Fruit fly (Drosophila melanogaster) Kc167 (cell line): ENCODE data around the gene SmD1.

Experiments
- Myc ChIP-seq: fragments of >200 bp; optimal IDR thresholded peaks from 2 replicates; lab custom pipeline; 2017; ENCODE audit warnings: missing external identifiers
- Sin3A ChIP-seq: fragments of >200 bp; optimal IDR thresholded peaks from 2 replicates; lab custom pipeline; 2018; ENCODE audit warnings: missing external identifiers
- h ChIP-seq: fragments of >200 bp; optimal IDR thresholded peaks from 3 replicates; lab custom pipeline; 2018; ENCODE audit warnings: missing external identifiers
- insv ChIP-seq: fragments of >200 bp; optimal IDR thresholded peaks from 3 replicates; lab custom pipeline; 2018; ENCODE audit warnings: missing external identifiers
- psq ChIP-seq: fragments of >200 bp; optimal IDR thresholded peaks from 2 replicates; lab custom pipeline; 2017; ENCODE audit warnings: missing external identifiers
- ttk ChIP-seq: sonication (Bioruptor generic); optimal IDR thresholded peaks from 2 replicates; lab custom pipeline; 2017; ENCODE audit warnings: missing external identifiers

SmD1 gene

dm6 chr3L:12734550-12735012 lies at the start of gene SmD1, which contains the start of gene Ptp69D:
Gene SmD1 (minus strand): TSS chr3L:12734611.
Gene Ptp69D (plus strand): TSS chr3L:12734945.
- TF ChIP-seq insv (lab: Kevin White, UChicago) (no peak), Myc (lab: Kevin White, UChicago) (no peak), psq (lab: Kevin White, UChicago) (no peak)

- TF ChIP-seq ttk (lab: Kevin White, UChicago) (no peak), Sin3A (no peak), h (no peak)
Measured at dm6 chr3L:12780997-12781396, 46.6 kb upstream of the SmD1 start, which contains the start of the genes CG10969 and CG17666. Gene CG10969 (minus strand): TSS chr3L:12781097. Gene CG17666 (plus strand): TSS chr3L:12781325.

- no peak for TF ChIP-seq insv (lab: Kevin White, UChicago)
- TF ChIP-seq h, result no peak
- no peak for TF ChIP-seq Myc (lab: Kevin White, UChicago)
- no peak for TF ChIP-seq Sin3A
- TF ChIP-seq ttk (lab: Kevin White, UChicago), result no peak
- TF ChIP-seq psq (lab: Kevin White, UChicago), result no peak
Measured at dm6 chr3L:12778616-12779015, 44.2 kb upstream of the SmD1 start, which contains the start of gene CG32106. Gene CG32106 (minus strand): TSS chr3L:12778716.

dm6 chr3L:12772740-12773686 lies 38.6 kb upstream of the SmD1 start, which contains the start of gene Hip1:
Gene Hip1 (minus strand): TSS chr3L:12773573.
- no peak for TF ChIP-seq insv (lab: Kevin White, UChicago)
- TF ChIP-seq psq (lab: Kevin White, UChicago), result no peak
- TF ChIP-seq Myc (lab: Kevin White, UChicago), result no peak
- no peak for TF ChIP-seq ttk (lab: Kevin White, UChicago)
- no peak for TF ChIP-seq h
- no peak for TF ChIP-seq Sin3A

- no peak for TF ChIP-seq h
- no peak for TF ChIP-seq Myc (lab: Kevin White, UChicago)
- no peak for TF ChIP-seq Sin3A
- TF ChIP-seq ttk (lab: Kevin White, UChicago), result no peak
- no peak for TF ChIP-seq psq (lab: Kevin White, UChicago)
- no peak for TF ChIP-seq insv (lab: Kevin White, UChicago)
Measured at dm6 chr3L:12754769-12755189, 20.4 kb upstream of the SmD1 start, which contains the start of the genes CG10973 and Vps13D. Gene CG10973 (minus strand): TSS chr3L:12754774. Gene Vps13D (plus strand): TSS chr3L:12755049.

dm6 chr3L:12749567-12750535 lies 15.4 kb upstream of the SmD1 start, which contains the start of the genes Klc and CG10984:
Gene Klc (minus strand): TSS chr3L:12750056.
Gene CG10984 (plus strand): TSS chr3L:12750119.
- no peak for TF ChIP-seq Sin3A
- TF ChIP-seq psq (lab: Kevin White, UChicago), result no peak
- no peak for TF ChIP-seq Myc (lab: Kevin White, UChicago)
- TF ChIP-seq h, result no peak
- TF ChIP-seq ttk (lab: Kevin White, UChicago), result no peak
- TF ChIP-seq insv (lab: Kevin White, UChicago), result no peak

- TF ChIP-seq Myc (lab: Kevin White, UChicago) (no peak), insv (lab: Kevin White, UChicago) (no peak), Sin3A (no peak), h (no peak), ttk (lab: Kevin White, UChicago) (no peak), psq (lab: Kevin White, UChicago) (no peak)
Measured at dm6 chr3L:12748711-12749566, 14.5 kb upstream of the SmD1 start.

dm6 chr3L:12746241-12746640 lies 11.8 kb upstream of the SmD1 start:
- TF ChIP-seq h, result no peak
- no peak for TF ChIP-seq psq (lab: Kevin White, UChicago)
- no peak for TF ChIP-seq Sin3A

dm6 chr3L:12745121-12745770 lies 10.8 kb upstream of the SmD1 start, which contains the start of gene CG32109:
Gene CG32109 (plus strand): TSS chr3L:12745344.
- no peak for TF ChIP-seq Myc (lab: Kevin White, UChicago)
- no peak for TF ChIP-seq Sin3A
- TF ChIP-seq insv (lab: Kevin White, UChicago), result no peak
- TF ChIP-seq ttk (lab: Kevin White, UChicago), result no peak
- no peak for TF ChIP-seq h
- no peak for TF ChIP-seq psq (lab: Kevin White, UChicago)

dm6 chr3L:12741608-12742007 lies 7.2 kb upstream of the SmD1 start, which contains the start of gene CG32112:
Gene CG32112 (plus strand): TSS chr3L:12741718.
- TF ChIP-seq insv (lab: Kevin White, UChicago) (no peak), psq (lab: Kevin White, UChicago) (no peak), h (no peak)
